Fruit fly (Drosophila melanogaster) whole organism, pupa: Measurements from ENCODE around the gene Vha68-1.

Experiments used
- CG12605 ChIP-seq: fragments of 200-800 bp; sonication (Bioruptor generic); IDR thresholded peaks from 2 replicates; pipeline ENCODE4 v1.3.6; 2022; ENCODE audit warnings: missing biosample characterization, missing genetic modification characterization
- CG14655 ChIP-seq: fragments of 200-800 bp; sonication (Bioruptor generic); optimal IDR thresholded peaks from 3 replicates; lab custom pipeline; 2017; ENCODE audit warnings: mild to moderate bottlenecking, missing biosample characterization, missing genetic modification reagents, missing genetic modification characterization
- CG32121 ChIP-seq: fragments of 200-800 bp; sonication (Bioruptor generic); IDR thresholded peaks from 2 replicates; pipeline ENCODE4 v1.3.6; 2022; ENCODE audit warnings: missing biosample characterization, missing genetic modification characterization
- CG8301 ChIP-seq: fragments of 200-800 bp; sonication (Bioruptor generic); optimal IDR thresholded peaks from 2 replicates; lab custom pipeline; 2018; ENCODE audit warnings: missing biosample characterization, mild to moderate bottlenecking, missing genetic modification characterization
- Snoo ChIP-seq: fragments of 200-800 bp; sonication (Bioruptor generic); optimal IDR thresholded peaks from 3 replicates; lab custom pipeline; 2017; ENCODE audit warnings: missing biosample characterization, mild to moderate bottlenecking, missing genetic modification characterization, inconsistent platforms

dm6 chr2L:13028923-13029322 is 25.0 kb upstream of the Vha68-1 start:
- TF ChIP-seq CG14655 (GFP tag; lab: Kevin White, UChicago), result no peak
- TF ChIP-seq Snoo (tag; lab: Kevin White, UChicago), result no peak
- no peak for TF ChIP-seq CG32121 (GFP tag; lab: Robert Waterston, UW)
- no peak for TF ChIP-seq CG12605
- no peak for TF ChIP-seq CG8301
